Fruit fly (Drosophila melanogaster): ENCODE results near the gene CG13728.

DNA sequence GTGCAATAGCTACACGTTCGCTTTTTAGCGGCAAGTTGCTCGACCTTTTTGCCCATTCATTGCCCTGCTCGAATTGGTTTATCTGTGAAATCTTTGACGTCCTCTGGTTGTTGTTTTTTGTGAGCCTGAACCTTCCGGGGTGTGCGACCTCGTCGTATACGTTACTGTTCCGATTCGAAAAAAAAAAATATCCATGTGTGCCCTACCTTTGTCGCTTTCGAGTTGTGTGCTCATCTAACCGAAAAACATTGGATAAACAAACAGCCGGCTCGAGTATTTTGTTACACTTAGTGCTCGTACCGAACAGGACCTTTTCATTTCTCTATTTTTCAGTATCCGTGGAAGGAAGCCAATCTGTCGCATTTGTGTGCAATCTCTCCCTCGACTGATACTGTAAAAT, 18.5 kb downstream of the CG13728 start:
- TF ChIP-seq Hr4 (GFP tag; optimal IDR thresholded peaks at IDR 0.05), result no peak
- TF ChIP-seq dac (GFP tag; optimal IDR thresholded peaks at IDR 0.05), result no peak
- no peak for TF ChIP-seq CG9139 (GFP tag; optimal IDR thresholded peaks at IDR 0.05)

Data from whole organism, prepupa.